Fruit fly (Drosophila melanogaster): ENCODE data around the gene TTLL4B.

DNA sequence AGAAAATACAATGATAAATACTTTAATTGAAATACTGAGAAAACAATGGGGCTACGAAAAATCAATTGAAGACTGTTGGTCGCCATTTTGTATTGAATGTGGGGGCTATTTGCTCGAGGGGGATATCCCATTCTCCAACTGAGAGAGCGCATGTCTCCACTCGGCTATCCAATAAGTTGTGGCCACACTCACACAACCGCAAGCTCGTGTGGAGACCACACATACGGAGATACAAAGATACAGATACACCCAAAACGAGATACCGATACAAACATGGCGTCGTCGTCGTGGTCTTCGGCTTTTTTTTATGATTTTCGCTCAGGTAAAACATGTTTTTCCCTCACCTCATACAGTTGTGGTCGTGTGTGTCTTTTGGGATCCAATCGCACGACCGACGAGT is 27.2 kb upstream of the TTLL4B start:
- TF ChIP-seq psq (optimal IDR thresholded peaks at IDR 0.05) (no peak), ttk (optimal IDR thresholded peaks at IDR 0.05) (no peak), h (optimal IDR thresholded peaks at IDR 0.05) (no peak)

Measured in Kc167 (cell line).